Fruit fly (Drosophila melanogaster): ENCODE measurements around the gene CG14034.

DNA sequence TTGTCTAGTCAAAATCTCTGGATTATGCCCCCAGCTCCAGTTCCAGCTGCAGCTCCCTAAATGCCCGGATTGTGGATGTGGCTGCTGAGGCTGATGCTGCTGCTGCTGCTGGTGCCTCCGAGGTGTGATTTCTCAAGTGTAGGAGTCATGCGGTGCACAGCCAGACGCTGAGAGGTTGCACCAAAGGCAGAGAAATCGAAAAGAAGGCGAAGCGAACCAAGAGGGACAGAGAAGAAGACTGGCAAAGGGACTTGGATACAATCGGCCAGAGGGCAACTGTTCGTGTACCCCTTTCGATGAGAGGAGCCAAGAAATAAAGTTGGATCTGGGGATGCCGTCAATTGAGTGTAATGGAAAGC, 22.2 kb upstream of the CG14034 start:
- TF ChIP-seq h (optimal IDR thresholded peaks at IDR 0.05) (no peak), Sin3A (optimal IDR thresholded peaks at IDR 0.05) (no peak), Myc (optimal IDR thresholded peaks at IDR 0.05) (no peak), insv (optimal IDR thresholded peaks at IDR 0.05) (no peak), psq (optimal IDR thresholded peaks at IDR 0.05) (no peak)

All from Kc167 (cell line).